Fruit fly (Drosophila melanogaster): ENCODE data around the gene Vinc.

dm6 chrX:2187520-2187919 lies 34.8 kb downstream of the Vinc start, which contains the start of gene CG3457:
- TF ChIP-seq psq (optimal IDR thresholded peaks at IDR 0.05), result no peak
- no peak for TF ChIP-seq Myc (optimal IDR thresholded peaks at IDR 0.05)
